Fruit fly (Drosophila melanogaster) whole organism, wandering third instar larva: ENCODE data around the gene bif.
A peak's percentile ranks its signal among the peaks of the same experiment; 100 is the strongest.

Source experiments
- CG32264 ChIP-seq: fragments of 200-800 bp; sonication (Bioruptor generic); optimal IDR thresholded peaks from 2 replicates; lab custom pipeline; 2016; ENCODE audit warnings: missing biosample characterization, missing genetic modification characterization
- Dfd ChIP-seq: fragments of >200 bp; optimal IDR thresholded peaks from 2 replicates; lab custom pipeline; 2017; ENCODE audit warnings: missing biosample characterization, missing genetic modification characterization
- Jra ChIP-seq: sonication (Bioruptor generic); optimal IDR thresholded peaks from 2 replicates; lab custom pipeline; 2016; ENCODE audit warnings: missing biosample characterization, missing genetic modification characterization
- Rel ChIP-seq, 2 experiments: fragments of 200-800 bp; sonication (Bioruptor generic) in 1 of 2; optimal IDR thresholded peaks; 2 replicates in 1 of 2; 3 replicates in 1 of 2; lab custom pipeline; 2016 to 2019; ENCODE audit warnings: mild to moderate bottlenecking in 2 of 2, missing biosample characterization in 2 of 2, missing genetic modification characterization in 2 of 2, moderate library complexity in 1 of 2
- Sp1 ChIP-seq: fragments of 200-800 bp; sonication (Bioruptor generic); optimal IDR thresholded peaks from 3 replicates; lab custom pipeline; 2019; ENCODE audit warnings: missing biosample characterization, mild to moderate bottlenecking, missing genetic modification characterization, moderate library complexity
- h ChIP-seq: fragments of 200-800 bp; sonication (Bioruptor generic); optimal IDR thresholded peaks from 3 replicates; lab custom pipeline; 2016; ENCODE audit warnings: missing biosample characterization, mild to moderate bottlenecking, missing genetic modification characterization
- psq ChIP-seq: fragments of 200-800 bp; sonication (Bioruptor generic); optimal IDR thresholded peaks from 3 replicates; lab custom pipeline; 2017; ENCODE audit warnings: missing biosample characterization, mild to moderate bottlenecking, missing genetic modification characterization, moderate library complexity
- rgr ChIP-seq: fragments of 200-800 bp; sonication (Bioruptor generic); optimal IDR thresholded peaks from 3 replicates; lab custom pipeline; 2016; ENCODE audit warnings: missing biosample characterization, mild to moderate bottlenecking, missing genetic modification characterization
- sv ChIP-seq: fragments of 200-800 bp; sonication (Bioruptor generic); optimal IDR thresholded peaks from 3 replicates; lab custom pipeline; 2016; ENCODE audit warnings: missing biosample characterization, missing genetic modification characterization
- usp ChIP-seq: fragments of >200 bp; optimal IDR thresholded peaks from 2 replicates; lab custom pipeline; 2017; ENCODE audit warnings: missing biosample characterization, missing genetic modification characterization

DNA sequence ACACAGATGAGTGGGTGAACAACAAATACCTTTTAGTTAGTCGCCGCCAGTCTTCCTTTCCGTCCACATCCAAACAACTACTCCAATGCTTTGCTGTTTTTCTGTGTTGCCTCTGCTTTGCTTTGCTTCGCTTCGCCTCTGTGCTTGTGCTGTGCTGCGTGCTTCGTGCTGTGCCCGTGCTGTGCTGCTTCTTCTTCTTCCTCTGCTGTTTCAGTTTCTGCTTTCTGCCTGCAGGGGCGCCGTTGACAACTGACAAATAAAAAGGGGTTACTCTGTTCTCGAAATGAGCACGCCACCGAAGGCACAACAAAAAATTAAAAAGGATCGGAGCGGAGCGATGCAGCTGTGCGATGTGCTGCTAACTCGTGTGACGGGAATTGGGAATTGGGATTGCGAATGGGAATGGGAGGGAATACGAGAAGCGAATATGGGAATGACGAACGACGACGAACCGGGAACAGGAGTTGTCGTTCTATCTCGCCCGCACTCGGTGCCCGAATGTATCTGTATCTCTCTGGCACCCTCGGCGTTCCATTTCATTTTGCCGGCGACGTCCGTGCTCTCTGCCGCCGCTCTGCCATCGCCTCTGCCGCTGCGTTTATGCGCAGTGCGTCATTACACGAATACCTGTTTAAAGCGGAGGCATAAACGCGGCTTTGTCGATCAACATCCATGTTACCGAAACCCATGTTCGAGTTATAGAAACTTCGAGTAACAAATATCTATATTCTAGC lies 35.9 kb downstream of the bif start:
- TF ChIP-seq usp (GFP tag; lab: Kevin White, UChicago) (no peak), Sp1 (no peak), Rel (GFP tag; optimal IDR thresholded peaks at IDR 0.05; lab: Kevin White, UChicago) (no peak), Rel (tag; optimal IDR thresholded peaks at IDR 0.05; lab: Kevin White, UChicago) (peak; percentile 42), h (GFP tag; lab: Kevin White, UChicago) (no peak), rgr (GFP tag; lab: Kevin White, UChicago) (no peak), CG32264 (GFP tag; lab: Kevin White, UChicago) (no peak), Jra (GFP tag; lab: Kevin White, UChicago) (no peak), psq (peak; percentile 99), Dfd (no peak), sv (GFP tag; lab: Kevin White, UChicago) (no peak)
